Worm (Caenorhabditis elegans): ENCODE measurements around the gene phf-14.

DNA sequence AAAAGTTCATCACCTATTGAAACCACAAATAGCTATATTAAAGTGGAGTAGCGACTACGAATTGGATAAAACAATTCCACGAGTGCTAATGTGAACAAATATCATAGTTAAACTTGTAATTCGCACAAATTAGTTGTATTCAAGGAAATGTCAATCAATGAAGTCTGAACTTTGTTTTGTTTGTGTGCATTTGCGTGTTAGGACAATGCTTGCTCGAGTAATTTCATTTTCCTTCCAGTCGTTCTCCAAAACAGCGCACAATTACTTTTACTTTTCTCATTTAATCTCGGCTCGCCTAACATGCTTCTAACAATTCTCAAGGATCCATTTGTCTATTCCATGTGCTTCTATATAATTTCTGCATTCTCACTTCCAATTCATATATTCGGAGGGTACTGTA is 46.6 kb upstream of the phf-14 start, which contains the start of gene srh-301:
- no peak for TF ChIP-seq tbx-37 (GFP tag; conservative IDR thresholded peaks at IDR 0.05)
- TF ChIP-seq tra-4 (tag; optimal IDR thresholded peaks at IDR 0.05), result no peak
- no peak for TF ChIP-seq sea-1 (GFP tag; conservative IDR thresholded peaks at IDR 0.05)
- TF ChIP-seq ama-1 (optimal IDR thresholded peaks at IDR 0.05), result no peak
- TF ChIP-seq hnd-1 (tag; optimal IDR thresholded peaks at IDR 0.05), result no peak
- TF ChIP-seq hmg-4 (GFP tag; optimal IDR thresholded peaks at IDR 0.05), result no peak
- TF ChIP-seq F13C5.2 (tag; optimal IDR thresholded peaks at IDR 0.05), result no peak
- no peak for TF ChIP-seq scrt-1 (GFP tag; IDR thresholded peaks at IDR 0.05)
- TF ChIP-seq ets-7 (tag; optimal IDR thresholded peaks at IDR 0.05), result no peak
- TF ChIP-seq ceh-13 (GFP tag; optimal IDR thresholded peaks at IDR 0.05), result no peak
- TF ChIP-seq flt-1 (GFP tag; IDR thresholded peaks at IDR 0.05), result no peak
- TF ChIP-seq B0310.2 (tag; optimal IDR thresholded peaks at IDR 0.05), result no peak
